Worm (Caenorhabditis elegans): ENCODE results near the gene Y71H2AR.2.

The Y71H2AR.2 gene

DNA sequence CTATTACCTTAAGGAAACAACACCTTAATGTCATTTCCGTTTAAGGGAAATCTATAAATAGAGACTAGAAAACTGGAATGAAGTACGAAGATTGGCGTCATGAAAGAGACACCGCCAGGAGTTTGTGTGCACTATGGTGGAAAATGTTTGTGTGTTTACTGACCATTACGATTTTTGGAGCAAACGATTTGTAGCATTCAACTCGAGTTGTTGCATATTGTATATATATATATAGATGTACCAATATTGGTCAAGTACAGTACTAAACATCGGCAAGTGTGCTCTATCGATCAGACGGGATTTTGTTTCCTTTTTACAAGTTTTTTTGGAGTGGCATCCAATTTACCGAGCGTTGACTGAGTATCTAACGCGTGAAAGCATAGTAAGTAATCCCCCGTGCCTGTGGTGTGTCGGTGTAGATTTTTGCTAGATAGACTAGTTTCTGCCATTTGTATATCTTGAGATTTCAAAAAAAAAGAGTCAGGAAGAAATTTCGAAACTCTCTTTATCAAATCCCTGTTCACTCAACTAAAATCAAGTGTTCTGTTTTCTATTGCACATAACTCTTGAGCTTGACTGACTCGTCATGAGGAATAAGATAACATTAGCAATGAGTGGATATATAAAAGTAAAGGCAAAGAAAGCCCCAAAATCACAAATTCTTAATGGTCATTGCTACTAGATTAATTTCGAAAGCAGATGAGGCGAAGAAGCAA, 38.8 kb downstream of the Y71H2AR.2 start, which contains the start of the genes twk-45 and Y71H2AM.25:
Gene twk-45, minus strand, starts transcription at position 101 of the 716 bp plus-strand sequence.
Gene Y71H2AM.25, plus strand, starts transcription at position 666 of the 716 bp plus-strand sequence.
- no peak for TF ChIP-seq nhr-6 (tag; optimal IDR thresholded peaks at IDR 0.05)
- TF ChIP-seq ceh-32 (tag; optimal IDR thresholded peaks at IDR 0.05; ENCODE audit: poor library complexity), result no peak
- no peak for TF ChIP-seq spr-1 (tag; optimal IDR thresholded peaks at IDR 0.05)
- no peak for TF ChIP-seq snpc-4 (tag; optimal IDR thresholded peaks at IDR 0.05)
- TF ChIP-seq lin-39 (tag; optimal IDR thresholded peaks at IDR 0.05), result no peak
- TF ChIP-seq aha-1 (tag), result peak; percentile 13
- no peak for TF ChIP-seq daf-19 (GFP tag; conservative IDR thresholded peaks at IDR 0.05)
- no peak for TF ChIP-seq ces-1 (GFP tag; optimal IDR thresholded peaks at IDR 0.05)

ce11 chrIII:2800743-2801142, 40.0 kb downstream of the Y71H2AR.2 start:
- no peak for TF ChIP-seq F49E8.2 (tag; optimal IDR thresholded peaks at IDR 0.05; ENCODE audit: borderline replicate concordance)

- TF ChIP-seq egl-43 (GFP tag; IDR thresholded peaks at IDR 0.05), result peak; percentile 60; the same call in 1 of the 2 replicates
- peak; percentile 44; the same call in 1 of the 2 replicates for TF ChIP-seq set-16 (GFP tag; IDR thresholded peaks at IDR 0.05)
- peak; percentile 11; the same call in 1 of the 2 replicates for TF ChIP-seq lin-38 (GFP tag; IDR thresholded peaks at IDR 0.05)
Observed at ce11 chrIII:2797463-2797862, 43.3 kb downstream of the Y71H2AR.2 start.

ce11 chrIII:2795442-2796023, 45.2 kb downstream of the Y71H2AR.2 start:
- TF ChIP-seq nhr-41 (GFP tag; IDR thresholded peaks at IDR 0.05), result no peak
- no peak for TF ChIP-seq F37D6.2 (tag; optimal IDR thresholded peaks at IDR 0.05)
- no peak for TF ChIP-seq nhr-111 (GFP tag; optimal IDR thresholded peaks at IDR 0.05)
- TF ChIP-seq daf-8 (GFP tag; IDR thresholded peaks at IDR 0.05), result no peak
- no peak for TF ChIP-seq snpc-4 (tag; optimal IDR thresholded peaks at IDR 0.05)
- 0 out of 2 replicates have a peak, but pooled peaks have one; percentile 20 for TF ChIP-seq arid-1 (GFP tag; conservative IDR thresholded peaks at IDR 0.05)
- no peak for TF ChIP-seq mdt-29 (GFP tag; IDR thresholded peaks at IDR 0.05)
- no peak for TF ChIP-seq Y5F2A.4 (GFP tag; optimal IDR thresholded peaks at IDR 0.05)
- peak; percentile 45 for TF ChIP-seq set-16 (GFP tag; IDR thresholded peaks at IDR 0.05)
- TF ChIP-seq hmg-1.1 (GFP tag; IDR thresholded peaks at IDR 0.05), result no peak
- no peak for TF ChIP-seq sdz-12 (GFP tag; optimal IDR thresholded peaks at IDR 0.05)
- peak; percentile 68 for TF ChIP-seq lin-38 (GFP tag; IDR thresholded peaks at IDR 0.05)
- no peak for TF ChIP-seq gei-8 (GFP tag; optimal IDR thresholded peaks at IDR 0.05)
- 0 out of 2 replicates have a peak, but pooled peaks have one; percentile 28 for TF ChIP-seq pha-4 (GFP tag; IDR thresholded peaks at IDR 0.05)
- TF ChIP-seq pha-4 (tag; optimal IDR thresholded peaks at IDR 0.05), result no peak
- TF ChIP-seq daf-12 (tag; optimal IDR thresholded peaks at IDR 0.05), result no peak
- no peak for TF ChIP-seq egl-43 (GFP tag; IDR thresholded peaks at IDR 0.05)
- TF ChIP-seq Y48G9A.11 (GFP tag; IDR thresholded peaks at IDR 0.05), result peak; percentile 49; the same call in 1 of the 2 replicates
- no peak for TF ChIP-seq F10B5.3 (tag; optimal IDR thresholded peaks at IDR 0.05)
- no peak for TF ChIP-seq cey-2 (tag; optimal IDR thresholded peaks at IDR 0.05; ENCODE audit: borderline replicate concordance, insufficient read depth)

ce11 chrIII:2794057-2794456, 46.7 kb downstream of the Y71H2AR.2 start:
- TF ChIP-seq aha-1 (tag) (peak; percentile 74), spr-3 (GFP tag; optimal IDR thresholded peaks at IDR 0.05) (no peak)

Measured in whole organism, L4 larva.